Worm (Caenorhabditis elegans): ENCODE measurements around the gene ZK512.11.

DNA sequence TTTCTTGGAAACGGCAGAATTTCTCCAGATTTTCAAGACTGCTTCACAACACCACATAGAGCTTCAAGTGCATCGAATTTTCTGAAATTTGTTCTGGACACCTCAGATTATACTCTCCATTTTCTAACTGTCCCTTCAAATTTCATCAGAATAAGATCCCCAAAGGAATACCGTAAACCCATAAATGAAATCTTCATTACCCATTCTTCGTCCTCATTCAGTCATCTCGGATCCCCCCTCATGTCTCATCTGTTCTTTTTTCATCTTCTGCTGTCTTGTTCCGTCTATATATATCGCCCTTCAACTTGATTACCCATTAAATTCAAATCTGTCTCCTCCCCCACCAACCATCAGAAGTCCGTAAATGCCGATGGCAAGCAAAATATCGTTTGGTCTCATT lies 29.9 kb upstream of the ZK512.11 start:
- TF ChIP-seq pax-1 (tag; optimal IDR thresholded peaks at IDR 0.05), result no peak
- no peak for TF ChIP-seq lin-11 (tag; optimal IDR thresholded peaks at IDR 0.05)
- TF ChIP-seq ceh-18 (tag; optimal IDR thresholded peaks at IDR 0.05), result no peak
